Worm (Caenorhabditis elegans) whole organism, young adult: Measurements from ENCODE around the gene B0563.18.

Experiments used
- B0336.3 ChIP-seq: fragments of 200-800 bp; sonication (Bioruptor generic); IDR thresholded peaks from 2 replicates; pipeline ENCODE4 v1.3.6; 2022; ENCODE audit warnings: missing genetic modification characterization, missing compliant biosample characterization
- C06A6.2 ChIP-seq: fragments of 200-800 bp; sonication (Bioruptor generic); conservative IDR thresholded peaks from 2 replicates; pipeline ENCODE4 v1.3.6; 2022; ENCODE audit warnings: missing genetic modification characterization, missing compliant biosample characterization
- C17E4.6 ChIP-seq: fragments of 200-800 bp; sonication (Bioruptor generic); IDR thresholded peaks from 2 replicates; pipeline ENCODE4 v1.3.6; 2022; ENCODE audit warnings: missing genetic modification reagents, missing genetic modification characterization, missing compliant biosample characterization
- F22D6.2 ChIP-seq: sonication (generic microtip); optimal IDR thresholded peaks from 2 replicates; lab custom pipeline; 2016; ENCODE audit warnings: mild to moderate bottlenecking, missing genetic modification characterization, missing compliant biosample characterization
- F37B4.10 ChIP-seq: fragments of 200-800 bp; sonication (Bioruptor generic); IDR thresholded peaks from 2 replicates; pipeline ENCODE4 v1.3.6; 2022; ENCODE audit warnings: missing genetic modification characterization, missing compliant biosample characterization
- F52B5.7 ChIP-seq: sonication (generic microtip); optimal IDR thresholded peaks from 2 replicates; lab custom pipeline; 2016; ENCODE audit warnings: mild to moderate bottlenecking, missing genetic modification characterization, missing compliant biosample characterization
- F55B11.4 ChIP-seq: sonication (generic microtip); optimal IDR thresholded peaks from 2 replicates; lab custom pipeline; 2016; ENCODE audit warnings: missing compliant biosample characterization, missing genetic modification characterization, borderline replicate concordance; ENCODE audit not compliant: insufficient read depth
- F57A8.1 ChIP-seq: fragments of 200-800 bp; sonication (Bioruptor generic); optimal IDR thresholded peaks from 2 replicates; lab custom pipeline; 2018; ENCODE audit warnings: mild to moderate bottlenecking, missing genetic modification characterization, moderate library complexity, missing compliant biosample characterization
- K11D2.4 ChIP-seq: fragments of 200-800 bp; sonication (Bioruptor generic); IDR thresholded peaks from 2 replicates; pipeline ENCODE4 v1.3.6; 2022; ENCODE audit warnings: missing genetic modification reagents, missing genetic modification characterization, missing compliant biosample characterization
- K12H6.12 ChIP-seq: fragments of 200-800 bp; sonication (Bioruptor generic); optimal IDR thresholded peaks from 2 replicates; lab custom pipeline; 2018; ENCODE audit warnings: mild to moderate bottlenecking, missing genetic modification characterization, missing compliant biosample characterization
- T26A5.8 ChIP-seq: sonication (generic microtip); optimal IDR thresholded peaks from 2 replicates; lab custom pipeline; 2016; ENCODE audit warnings: missing genetic modification characterization, missing compliant biosample characterization
- Y95B8A.8 ChIP-seq: fragments of 200-800 bp; sonication (Bioruptor generic); IDR thresholded peaks from 2 replicates; pipeline ENCODE4 v1.3.6; 2022; ENCODE audit warnings: missing genetic modification reagents, missing genetic modification characterization, missing compliant biosample characterization
- akir-1 ChIP-seq: fragments of 200-800 bp; sonication (Bioruptor generic); optimal IDR thresholded peaks from 2 replicates; lab custom pipeline; 2018; ENCODE audit warnings: mild to moderate bottlenecking, missing genetic modification characterization, moderate library complexity, missing compliant biosample characterization
- atf-7 ChIP-seq: sonication (generic microtip); optimal IDR thresholded peaks from 2 replicates; lab custom pipeline; 2017; ENCODE audit warnings: mild to moderate bottlenecking, missing genetic modification characterization, missing compliant biosample characterization
- athp-1 ChIP-seq: sonication (generic microtip); optimal IDR thresholded peaks from 2 replicates; lab custom pipeline; 2017; ENCODE audit warnings: mild to moderate bottlenecking, missing genetic modification characterization, missing compliant biosample characterization
- ceh-27 ChIP-seq: fragments of 200-800 bp; sonication (Bioruptor generic); optimal IDR thresholded peaks from 2 replicates; lab custom pipeline; 2018; ENCODE audit warnings: mild to moderate bottlenecking, missing genetic modification characterization, moderate library complexity, missing compliant biosample characterization
- ceh-91 ChIP-seq: fragments of 200-800 bp; sonication (Bioruptor generic); IDR thresholded peaks from 2 replicates; pipeline ENCODE4 v1.3.6; 2022; ENCODE audit warnings: missing genetic modification reagents, missing genetic modification characterization, missing compliant biosample characterization
- dpff-1 ChIP-seq: sonication (generic microtip); optimal IDR thresholded peaks from 2 replicates; lab custom pipeline; 2017; ENCODE audit warnings: mild to moderate bottlenecking, missing genetic modification characterization, missing compliant biosample characterization
- dpl-1 ChIP-seq: fragments of 150-350 bp; optimal IDR thresholded peaks from 2 replicates; lab custom pipeline; 2014; ENCODE audit warnings: missing biosample characterization, missing genetic modification reagents, missing genetic modification characterization
- efl-1 ChIP-seq: fragments of 150-350 bp; optimal IDR thresholded peaks from 2 replicates; lab custom pipeline; 2014; ENCODE audit warnings: missing biosample characterization, missing genetic modification reagents, missing genetic modification characterization
- egl-18 ChIP-seq: fragments of 200-800 bp; sonication (Bioruptor generic); IDR thresholded peaks from 2 replicates; pipeline ENCODE4 v1.3.6; 2022; ENCODE audit warnings: missing genetic modification reagents, missing genetic modification characterization, missing compliant biosample characterization
- egl-44 ChIP-seq: fragments of 200-800 bp; sonication (Bioruptor generic); IDR thresholded peaks from 2 replicates; pipeline ENCODE4 v1.3.6; 2022; ENCODE audit warnings: missing genetic modification reagents, missing genetic modification characterization, missing compliant biosample characterization
- him-1 ChIP-seq: sonication (generic microtip); optimal IDR thresholded peaks from 2 replicates; lab custom pipeline; 2016; ENCODE audit warnings: missing genotype, missing genetic modification reagents, missing genetic modification characterization, missing compliant biosample characterization
- hlh-26 ChIP-seq: fragments of 200-800 bp; sonication (Bioruptor generic); conservative IDR thresholded peaks from 2 replicates; pipeline ENCODE4 v1.3.6; 2022; ENCODE audit warnings: missing genetic modification reagents, missing genetic modification characterization, missing compliant biosample characterization
- hrde-1 ChIP-seq: sonication (generic microtip); optimal IDR thresholded peaks from 2 replicates; lab custom pipeline; 2016; ENCODE audit warnings: missing genetic modification characterization, mild to moderate bottlenecking, missing compliant biosample characterization, moderate library complexity, missing genotype, missing genetic modification reagents, borderline replicate concordance
- lir-1 ChIP-seq: fragments of 200-800 bp; sonication (Bioruptor generic); conservative IDR thresholded peaks from 2 replicates; pipeline ENCODE4 v1.3.6; 2022; ENCODE audit warnings: missing genetic modification reagents, missing genetic modification characterization, missing compliant biosample characterization
- lsy-27 ChIP-seq: sonication (generic microtip); optimal IDR thresholded peaks from 2 replicates; lab custom pipeline; 2017; ENCODE audit warnings: missing genetic modification characterization, mild to moderate bottlenecking, missing compliant biosample characterization, antibody characterized with exemption, missing genotype, borderline replicate concordance; ENCODE audit not compliant: insufficient read depth
- madf-8 ChIP-seq: fragments of 200-800 bp; sonication (Bioruptor generic); conservative IDR thresholded peaks from 2 replicates; pipeline ENCODE4 v1.3.6; 2022; ENCODE audit warnings: missing genetic modification reagents, missing genetic modification characterization, missing compliant biosample characterization
- nhr-120 ChIP-seq: fragments of 200-800 bp; sonication (Bioruptor generic); IDR thresholded peaks from 2 replicates; pipeline ENCODE4 v1.3.6; 2022; ENCODE audit warnings: missing genetic modification characterization, missing compliant biosample characterization
- nhr-80 ChIP-seq: sonication (generic microtip); optimal IDR thresholded peaks from 2 replicates; lab custom pipeline; 2016; ENCODE audit warnings: missing genetic modification characterization, missing compliant biosample characterization
- pbrm-1 ChIP-seq: fragments of 200-800 bp; sonication (Bioruptor generic); IDR thresholded peaks from 2 replicates; pipeline ENCODE4 v1.3.6; 2022; ENCODE audit warnings: missing genetic modification reagents, missing genetic modification characterization, missing compliant biosample characterization
- rec-8 ChIP-seq, 2 experiments: sonication (generic microtip); optimal IDR thresholded peaks; 2 replicates each; lab custom pipeline; 2016; ENCODE audit warnings: mild to moderate bottlenecking in 2 of 2, missing genetic modification characterization in 2 of 2, missing genetic modification reagents in 2 of 2, missing genotype in 2 of 2, missing biosample characterization in 1 of 2, missing compliant biosample characterization in 1 of 2, moderate library complexity in 1 of 2
- sdz-38 ChIP-seq: sonication (generic microtip); optimal IDR thresholded peaks from 2 replicates; lab custom pipeline; 2016; ENCODE audit warnings: missing genotype, missing genetic modification characterization, missing compliant biosample characterization
- snpc-1.1 ChIP-seq: sonication (generic microtip); optimal IDR thresholded peaks from 2 replicates; lab custom pipeline; 2017; ENCODE audit warnings: missing genetic modification characterization, mild to moderate bottlenecking, missing compliant biosample characterization, antibody characterized with exemption, moderate library complexity, missing genotype, missing genetic modification reagents; ENCODE audit not compliant: insufficient read depth
- snpc-3.4 ChIP-seq: sonication (generic microtip); optimal IDR thresholded peaks from 2 replicates; lab custom pipeline; 2017; ENCODE audit warnings: missing genetic modification characterization, mild to moderate bottlenecking, missing compliant biosample characterization, antibody characterized with exemption, moderate library complexity, missing genotype, missing genetic modification reagents
- tbp1 ChIP-seq: fragments of 200-800 bp; sonication (Bioruptor generic); optimal IDR thresholded peaks from 2 replicates; lab custom pipeline; 2018; ENCODE audit warnings: mild to moderate bottlenecking, missing genetic modification characterization, missing compliant biosample characterization
- tlf-1 ChIP-seq: fragments of 200-800 bp; sonication (Bioruptor generic); optimal IDR thresholded peaks from 2 replicates; lab custom pipeline; 2018; ENCODE audit warnings: mild to moderate bottlenecking, missing genetic modification characterization, missing compliant biosample characterization
- unc-130 ChIP-seq: sonication (generic microtip); optimal IDR thresholded peaks from 2 replicates; lab custom pipeline; 2016; ENCODE audit warnings: missing genetic modification reagents, missing genetic modification characterization, missing compliant biosample characterization
- ztf-22 ChIP-seq: fragments of 200-800 bp; sonication (Bioruptor generic); optimal IDR thresholded peaks from 2 replicates; lab custom pipeline; 2018; ENCODE audit warnings: mild to moderate bottlenecking, missing genetic modification characterization, moderate library complexity, missing compliant biosample characterization
- ztf-28 ChIP-seq: fragments of 200-800 bp; sonication (Bioruptor generic); IDR thresholded peaks from 2 replicates; pipeline ENCODE4 v1.3.6; 2022; ENCODE audit warnings: missing genetic modification reagents, missing genetic modification characterization, missing compliant biosample characterization

Gene B0563.18

DNA sequence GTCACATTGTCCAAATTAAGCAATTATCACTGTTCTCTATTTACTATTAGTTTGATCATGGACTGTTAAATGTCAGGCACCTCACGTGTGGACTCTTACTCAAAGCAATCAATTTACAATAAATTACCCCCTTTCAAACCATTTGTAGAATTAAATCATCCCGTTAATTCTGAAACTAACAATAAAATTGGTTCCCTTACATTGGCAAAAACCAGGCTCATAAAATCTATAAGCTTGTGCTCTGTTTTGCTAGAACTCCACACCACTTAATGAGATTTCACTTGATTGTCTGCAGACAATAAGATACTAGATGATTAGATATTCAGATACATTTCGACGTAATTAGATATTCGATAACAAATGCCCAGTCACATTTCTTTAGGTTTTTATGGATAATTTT lies 2.3 kb upstream of the B0563.18 start:
- no peak for TF ChIP-seq efl-1
- TF ChIP-seq nhr-120 (GFP tag; lab: Robert Waterston, UW): no peak
- no peak for TF ChIP-seq unc-130 (GFP tag; lab: Kevin White, UChicago)
- no peak for TF ChIP-seq B0336.3 (GFP tag; lab: Robert Waterston, UW)
- TF ChIP-seq F57A8.1 (GFP tag; lab: Kevin White, UChicago): no peak
- TF ChIP-seq K12H6.12: no peak
- TF ChIP-seq pbrm-1 (GFP tag; lab: Robert Waterston, UW): no peak
- TF ChIP-seq him-1: no peak

DNA sequence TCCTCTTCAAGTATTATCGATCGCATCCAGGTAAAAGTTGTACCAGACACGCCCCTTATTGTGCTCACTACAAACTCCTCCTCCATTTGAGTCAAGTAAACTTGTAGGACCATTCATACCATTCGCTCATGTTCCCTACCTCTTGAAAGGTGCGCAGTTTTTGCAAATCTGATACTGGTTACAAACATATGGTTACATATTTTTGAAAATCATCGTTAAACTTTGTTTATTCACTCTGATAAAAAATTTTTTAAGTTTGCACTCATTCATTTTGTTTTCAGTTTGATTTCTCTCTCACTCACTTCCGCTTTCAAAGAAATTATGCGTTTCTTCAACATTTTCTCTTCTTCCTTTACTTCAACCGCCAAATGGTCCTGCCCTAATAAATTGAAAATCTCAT lies 1.1 kb upstream of the B0563.18 start, which contains the start of gene B0563.1:
Gene B0563.1, plus strand, starts transcription at position 301 of the 400 bp plus-strand sequence.
- TF ChIP-seq madf-8 (no peak), efl-1 (no peak), hrde-1 (tag; lab: Kevin White, UChicago) (no peak), hlh-26 (GFP tag; lab: Robert Waterston, UW) (no peak), F22D6.2 (tag; lab: Kevin White, UChicago) (no peak), tbp1 (GFP tag; lab: Kevin White, UChicago) (no peak), tlf-1 (GFP tag; lab: Kevin White, UChicago) (no peak), snpc-3.4 (no peak), C17E4.6 (no peak), snpc-1.1 (no peak), K11D2.4 (GFP tag; lab: Robert Waterston, UW) (no peak), athp-1 (tag; lab: Kevin White, UChicago) (no peak), C06A6.2 (GFP tag; lab: Robert Waterston, UW) (no peak), nhr-80 (tag; lab: Kevin White, UChicago) (no peak), rec-8 (tag; optimal IDR thresholded peaks at IDR 0.05; lab: Kevin White, UChicago) (no peak), dpl-1 (GFP tag; lab: Kevin White, UChicago) (no peak), egl-44 (GFP tag; lab: Robert Waterston, UW) (no peak), dpff-1 (tag; lab: Kevin White, UChicago) (no peak)
- TF ChIP-seq, all 124 proteins: peak for 0

DNA sequence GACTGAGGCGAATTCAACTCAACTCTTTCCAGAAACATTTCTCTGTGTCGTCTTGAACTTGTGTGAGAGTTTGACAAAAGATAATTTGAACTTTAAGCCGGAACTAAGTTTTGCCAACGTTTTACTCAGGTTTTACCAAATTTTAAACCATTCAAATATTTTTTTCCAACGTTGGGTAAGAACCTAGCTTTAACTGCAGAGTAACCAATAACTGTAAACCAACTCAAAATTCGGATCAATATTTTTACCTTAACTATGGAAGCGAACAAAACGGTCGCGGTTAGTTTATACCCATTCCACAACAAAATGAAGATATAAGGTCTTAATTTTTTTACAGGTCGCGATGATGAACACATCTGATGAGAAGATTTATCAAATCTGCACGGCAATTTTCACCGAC lies 355 bp downstream of the B0563.18 start:
- TF ChIP-seq ztf-28 (GFP tag; lab: Robert Waterston, UW): no peak
- TF ChIP-seq ceh-91 (GFP tag; lab: Robert Waterston, UW): no peak
- TF ChIP-seq T26A5.8: no peak
- TF ChIP-seq egl-18 (GFP tag; lab: Robert Waterston, UW): no peak
- TF ChIP-seq F55B11.4: no peak
- no peak for TF ChIP-seq sdz-38 (tag; lab: Kevin White, UChicago)
- TF ChIP-seq snpc-1.1: no peak
- no peak for TF ChIP-seq K12H6.12
- no peak for TF ChIP-seq F52B5.7 (tag; lab: Kevin White, UChicago)

DNA sequence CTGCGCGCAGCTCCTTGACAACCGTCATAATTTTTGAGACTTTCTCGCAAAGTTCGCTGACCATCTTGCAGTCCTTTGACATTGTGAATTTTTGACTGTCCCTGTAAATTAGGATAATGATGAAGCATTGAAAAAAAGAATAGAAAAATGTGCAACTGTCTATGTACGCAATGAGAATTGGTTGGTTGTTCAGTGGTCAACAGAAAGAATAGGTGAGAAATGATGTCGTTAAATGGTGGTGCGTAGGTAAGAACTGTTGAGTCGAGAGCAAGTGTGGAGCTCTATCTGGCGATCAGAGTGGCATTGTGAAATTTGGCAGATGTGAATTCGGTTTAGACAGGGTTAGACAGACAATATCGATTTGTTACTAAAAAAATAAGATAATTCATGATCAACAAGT lies 2.0 kb downstream of the B0563.18 start, which contains the start of gene B0563.8:
Gene B0563.8, minus strand, starts transcription at position 101 of the 400 bp plus-strand sequence.
- TF ChIP-seq ztf-22 (GFP tag; lab: Kevin White, UChicago) (no peak), akir-1 (no peak), ceh-27 (GFP tag; lab: Kevin White, UChicago) (no peak), atf-7 (tag; lab: Kevin White, UChicago) (no peak), F37B4.10 (GFP tag; lab: Robert Waterston, UW) (no peak), Y95B8A.8 (GFP tag; lab: Robert Waterston, UW) (no peak), B0336.3 (GFP tag; lab: Robert Waterston, UW) (no peak), K12H6.12 (no peak), lsy-27 (no peak), lir-1 (GFP tag; lab: Robert Waterston, UW) (no peak)
